Worm (Caenorhabditis elegans): ENCODE results near the gene C05B5.1.

The C05B5.1 gene

DNA sequence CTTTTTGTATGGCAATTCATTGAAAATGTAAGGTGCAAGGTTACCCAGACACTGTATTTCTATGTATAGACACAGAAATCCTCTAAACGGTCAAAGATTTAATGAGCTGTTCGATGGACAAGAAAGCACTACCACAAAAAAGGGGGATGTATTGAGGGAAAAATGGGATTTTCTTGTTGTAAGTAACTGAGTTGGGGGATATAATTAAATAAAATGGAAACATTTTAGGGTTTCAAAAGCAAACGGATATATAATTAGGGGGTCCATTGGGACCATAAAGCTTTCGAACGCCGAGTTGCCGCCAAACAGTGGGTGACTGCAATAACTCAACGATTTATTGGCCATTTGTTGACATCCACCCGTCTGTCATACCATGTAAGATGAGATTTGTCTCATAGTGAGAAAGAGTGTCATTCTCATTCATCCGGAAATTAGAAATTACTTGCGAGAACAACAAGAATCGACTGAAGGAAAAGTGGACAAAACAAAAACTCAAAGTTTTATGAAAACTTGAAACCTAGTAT is 6.1 kb downstream of the C05B5.1 start:
- no peak for TF ChIP-seq tra-4 (tag; optimal IDR thresholded peaks at IDR 0.05)
- no peak for TF ChIP-seq ceh-36 (tag; optimal IDR thresholded peaks at IDR 0.05)
- no peak for TF ChIP-seq sea-1 (GFP tag; conservative IDR thresholded peaks at IDR 0.05)
- no peak for TF ChIP-seq ets-7 (tag; optimal IDR thresholded peaks at IDR 0.05)
- TF ChIP-seq scrt-1 (GFP tag; IDR thresholded peaks at IDR 0.05), result no peak
- TF ChIP-seq hnd-1 (tag; optimal IDR thresholded peaks at IDR 0.05), result no peak
- no peak for TF ChIP-seq tbx-11 (GFP tag; IDR thresholded peaks at IDR 0.05)
- TF ChIP-seq ama-1 (optimal IDR thresholded peaks at IDR 0.05), result no peak
- TF ChIP-seq ceh-13 (GFP tag; optimal IDR thresholded peaks at IDR 0.05), result no peak
- TF ChIP-seq tbx-37 (GFP tag; conservative IDR thresholded peaks at IDR 0.05), result no peak
- no peak for TF ChIP-seq flt-1 (GFP tag; IDR thresholded peaks at IDR 0.05)
- TF ChIP-seq hmg-4 (GFP tag; optimal IDR thresholded peaks at IDR 0.05), result no peak
- TF ChIP-seq B0310.2 (tag; optimal IDR thresholded peaks at IDR 0.05), result no peak
- no peak for TF ChIP-seq hmbx-1 (tag; optimal IDR thresholded peaks at IDR 0.05)
- TF ChIP-seq aly-1 (tag; optimal IDR thresholded peaks at IDR 0.05), result no peak
- TF ChIP-seq pes-1 (GFP tag; IDR thresholded peaks at IDR 0.05), result no peak
- TF ChIP-seq F13C5.2 (tag; optimal IDR thresholded peaks at IDR 0.05), result no peak

DNA sequence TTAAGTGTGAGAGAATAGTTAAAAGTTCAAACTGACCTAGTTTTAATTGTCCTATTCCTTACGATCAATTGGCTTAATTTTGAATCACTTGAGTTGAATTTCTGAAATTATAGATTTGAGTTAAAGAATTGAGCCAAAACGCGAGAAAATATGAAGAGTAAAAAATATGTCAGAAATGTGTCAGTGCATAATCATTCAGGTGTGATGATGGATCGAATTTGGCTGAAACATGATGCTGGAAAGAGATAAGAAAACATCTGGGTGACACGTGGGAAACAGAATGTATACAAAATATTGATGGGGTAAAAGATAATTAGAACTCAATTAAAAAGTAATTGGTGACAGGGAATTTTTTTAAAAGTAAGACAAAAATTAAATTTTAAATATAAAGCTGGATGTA is 14.5 kb downstream of the C05B5.1 start, which contains the start of gene R10E12.2:
Gene R10E12.2 (minus strand): TSS at position 101 of the 400 bp plus-strand sequence.
- TF ChIP-seq hmg-4 (GFP tag; optimal IDR thresholded peaks at IDR 0.05), result no peak
- no peak for TF ChIP-seq flt-1 (GFP tag; IDR thresholded peaks at IDR 0.05)
- TF ChIP-seq F13C5.2 (tag; optimal IDR thresholded peaks at IDR 0.05), result no peak
- no peak for TF ChIP-seq aly-1 (tag; optimal IDR thresholded peaks at IDR 0.05)
- no peak for TF ChIP-seq B0310.2 (tag; optimal IDR thresholded peaks at IDR 0.05)
- TF ChIP-seq ets-7 (tag; optimal IDR thresholded peaks at IDR 0.05), result no peak
- no peak for TF ChIP-seq tra-4 (tag; optimal IDR thresholded peaks at IDR 0.05)
- TF ChIP-seq ceh-36 (tag; optimal IDR thresholded peaks at IDR 0.05), result no peak
- no peak for TF ChIP-seq ama-1 (optimal IDR thresholded peaks at IDR 0.05)
- no peak for TF ChIP-seq sea-1 (GFP tag; conservative IDR thresholded peaks at IDR 0.05)
- TF ChIP-seq ceh-13 (GFP tag; optimal IDR thresholded peaks at IDR 0.05), result no peak
- no peak for TF ChIP-seq hmbx-1 (tag; optimal IDR thresholded peaks at IDR 0.05)
- no peak for TF ChIP-seq tbx-11 (GFP tag; IDR thresholded peaks at IDR 0.05)
- no peak for TF ChIP-seq hnd-1 (tag; optimal IDR thresholded peaks at IDR 0.05)
- TF ChIP-seq tbx-37 (GFP tag; conservative IDR thresholded peaks at IDR 0.05), result no peak
- TF ChIP-seq scrt-1 (GFP tag; IDR thresholded peaks at IDR 0.05), result no peak
- TF ChIP-seq pes-1 (GFP tag; IDR thresholded peaks at IDR 0.05), result no peak

DNA sequence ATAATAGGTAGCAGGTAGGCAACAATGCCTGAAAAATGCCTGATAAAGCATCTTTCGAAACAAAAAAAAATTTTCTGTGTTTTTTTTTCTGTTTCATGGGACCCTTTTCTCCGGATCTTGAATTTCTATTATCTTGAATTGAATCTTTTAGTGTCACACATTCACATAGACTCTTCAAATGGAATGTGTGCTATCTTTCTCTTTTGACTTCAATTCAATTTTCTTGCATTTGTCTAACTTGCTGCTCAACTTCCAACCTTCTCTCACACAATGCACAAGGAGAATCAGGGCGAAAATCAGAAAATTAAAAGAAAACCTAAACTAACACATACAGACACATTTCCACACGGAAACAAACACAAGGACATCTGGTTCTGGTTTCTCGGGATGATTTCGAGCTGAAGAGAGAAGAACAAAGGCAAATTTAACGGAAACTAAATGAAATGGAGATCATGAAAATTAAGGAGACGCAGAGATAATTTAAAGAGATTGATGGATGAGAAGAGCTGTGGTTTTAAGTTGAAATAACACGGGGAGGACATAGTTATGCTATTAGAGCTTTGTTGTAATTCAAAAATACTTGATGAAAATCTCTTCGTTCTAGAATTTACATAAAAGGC is 15.9 kb downstream of the C05B5.1 start:
- TF ChIP-seq tbx-11 (GFP tag; IDR thresholded peaks at IDR 0.05) (no peak), F13C5.2 (tag; optimal IDR thresholded peaks at IDR 0.05) (no peak), hnd-1 (tag; optimal IDR thresholded peaks at IDR 0.05) (no peak), hmg-4 (GFP tag; optimal IDR thresholded peaks at IDR 0.05) (no peak), ama-1 (optimal IDR thresholded peaks at IDR 0.05) (no peak), pes-1 (GFP tag; IDR thresholded peaks at IDR 0.05) (no peak), scrt-1 (GFP tag; IDR thresholded peaks at IDR 0.05) (no peak), B0310.2 (tag; optimal IDR thresholded peaks at IDR 0.05) (no peak), hmbx-1 (tag; optimal IDR thresholded peaks at IDR 0.05) (no peak), flt-1 (GFP tag; IDR thresholded peaks at IDR 0.05) (no peak), aly-1 (tag; optimal IDR thresholded peaks at IDR 0.05) (no peak), ceh-36 (tag; optimal IDR thresholded peaks at IDR 0.05) (no peak), ets-7 (tag; optimal IDR thresholded peaks at IDR 0.05) (no peak), sea-1 (GFP tag; conservative IDR thresholded peaks at IDR 0.05) (no peak), tbx-37 (GFP tag; conservative IDR thresholded peaks at IDR 0.05) (no peak), tra-4 (tag; optimal IDR thresholded peaks at IDR 0.05) (no peak), ceh-13 (GFP tag; optimal IDR thresholded peaks at IDR 0.05) (no peak)

DNA sequence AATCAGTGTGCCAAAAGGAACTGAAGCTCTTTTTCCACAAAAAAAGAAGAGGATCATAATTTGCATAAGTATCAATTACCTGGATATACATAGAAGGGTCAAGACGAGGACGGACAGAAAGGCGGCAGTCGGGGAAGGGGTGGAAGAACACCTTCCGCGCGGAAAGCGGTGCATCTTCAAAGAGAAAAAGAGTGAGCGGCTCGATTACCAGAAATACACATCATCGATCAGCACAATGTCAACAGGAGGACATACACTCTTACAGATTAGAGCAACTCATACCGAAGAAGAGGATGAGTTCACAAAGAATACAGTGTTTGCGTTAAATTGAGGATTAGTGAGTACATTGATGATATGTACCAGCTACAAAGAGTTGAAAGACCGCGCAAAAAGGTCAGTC is 18.9 kb downstream of the C05B5.1 start:
- TF ChIP-seq hmg-4 (GFP tag; optimal IDR thresholded peaks at IDR 0.05) (peak; percentile 43), B0310.2 (tag; optimal IDR thresholded peaks at IDR 0.05) (no peak), F13C5.2 (tag; optimal IDR thresholded peaks at IDR 0.05) (no peak), scrt-1 (GFP tag; IDR thresholded peaks at IDR 0.05) (no peak), pes-1 (GFP tag; IDR thresholded peaks at IDR 0.05) (no peak)

DNA sequence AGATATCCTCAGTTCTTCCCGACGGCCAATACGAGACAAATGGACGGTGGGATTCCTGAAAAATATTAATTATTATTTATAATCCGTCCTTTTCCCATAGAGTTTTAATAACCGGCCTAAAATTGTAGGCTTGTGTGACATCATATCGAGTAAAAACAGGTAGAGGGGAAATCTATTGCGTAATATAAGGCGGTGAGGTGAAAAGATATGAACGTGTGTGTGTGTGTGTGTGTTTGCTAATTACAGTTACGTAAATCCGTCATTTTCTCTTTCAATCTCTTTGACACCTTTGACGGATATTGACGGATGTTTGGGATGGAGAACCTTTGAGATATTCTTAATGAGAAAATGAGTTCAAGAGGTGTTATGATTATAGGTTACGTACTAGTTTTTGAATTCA is 22.8 kb downstream of the C05B5.1 start:
- TF ChIP-seq aly-1 (tag; optimal IDR thresholded peaks at IDR 0.05), result no peak
- no peak for TF ChIP-seq hmbx-1 (tag; optimal IDR thresholded peaks at IDR 0.05)
- no peak for TF ChIP-seq hmg-4 (GFP tag; optimal IDR thresholded peaks at IDR 0.05)
- TF ChIP-seq tbx-37 (GFP tag; conservative IDR thresholded peaks at IDR 0.05), result no peak
- no peak for TF ChIP-seq sea-1 (GFP tag; conservative IDR thresholded peaks at IDR 0.05)
- TF ChIP-seq pes-1 (GFP tag; IDR thresholded peaks at IDR 0.05), result 0 out of 2 replicates have a peak, but pooled peaks have one; percentile 15
- peak; percentile 58 for TF ChIP-seq ceh-36 (tag; optimal IDR thresholded peaks at IDR 0.05)

DNA sequence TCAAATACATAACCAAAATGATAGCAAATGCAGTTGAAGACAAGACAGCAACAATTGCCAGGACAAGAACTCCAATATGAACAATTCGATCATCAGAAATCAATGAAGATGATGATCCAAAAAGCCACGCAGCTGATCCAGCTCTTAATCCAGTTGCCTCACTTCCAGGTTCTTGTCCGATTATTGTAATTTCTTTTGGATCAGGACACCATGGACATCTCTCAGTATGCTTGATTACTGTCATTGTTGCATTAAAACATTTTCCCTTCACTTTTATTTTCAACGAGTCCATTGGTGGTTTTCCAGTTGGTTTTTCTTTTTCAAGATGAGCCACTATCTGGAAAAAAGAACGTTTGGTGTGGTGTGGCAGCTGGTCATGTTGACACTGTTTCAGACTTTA is 23.8 kb downstream of the C05B5.1 start:
- TF ChIP-seq ceh-36 (tag; optimal IDR thresholded peaks at IDR 0.05), result no peak

DNA sequence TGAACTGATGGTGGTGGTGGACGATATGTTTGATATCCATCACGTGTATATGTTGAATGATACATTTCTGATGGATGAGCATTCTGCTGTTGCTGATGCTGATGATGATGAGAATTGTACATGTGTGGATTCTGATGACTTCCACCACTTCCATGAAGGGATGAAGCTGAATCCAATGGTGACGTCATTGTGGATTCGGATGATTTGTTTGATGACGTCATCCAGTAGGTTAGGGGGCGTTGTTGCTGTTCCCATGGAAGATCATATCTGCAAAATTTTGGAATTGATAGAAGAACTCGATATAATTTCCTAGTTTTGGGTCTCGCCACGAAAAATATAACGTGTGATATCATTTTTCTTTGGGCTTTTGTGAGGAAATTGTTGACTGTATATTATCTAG is 24.8 kb downstream of the C05B5.1 start:
- TF ChIP-seq hnd-1 (tag; optimal IDR thresholded peaks at IDR 0.05) (no peak), flt-1 (GFP tag; IDR thresholded peaks at IDR 0.05) (no peak), hmg-4 (GFP tag; optimal IDR thresholded peaks at IDR 0.05) (no peak), tbx-37 (GFP tag; conservative IDR thresholded peaks at IDR 0.05) (no peak), tra-4 (tag; optimal IDR thresholded peaks at IDR 0.05) (no peak), ets-7 (tag; optimal IDR thresholded peaks at IDR 0.05) (no peak), ceh-36 (tag; optimal IDR thresholded peaks at IDR 0.05) (no peak), sea-1 (GFP tag; conservative IDR thresholded peaks at IDR 0.05) (no peak), F13C5.2 (tag; optimal IDR thresholded peaks at IDR 0.05) (no peak), hmbx-1 (tag; optimal IDR thresholded peaks at IDR 0.05) (no peak), aly-1 (tag; optimal IDR thresholded peaks at IDR 0.05) (no peak), B0310.2 (tag; optimal IDR thresholded peaks at IDR 0.05) (no peak), ceh-13 (GFP tag; optimal IDR thresholded peaks at IDR 0.05) (no peak)
